Worm (Caenorhabditis elegans) whole organism, L2 larva: ENCODE data around the gene szy-20.

Experiments used
- ceh-16 ChIP-seq: fragments of 150-350 bp; optimal IDR thresholded peaks from 2 replicates; lab custom pipeline; 2014; ENCODE audit warnings: missing biosample characterization, missing genetic modification characterization
- dmd-4 ChIP-seq: sonication (generic microtip); optimal IDR thresholded peaks from 2 replicates; lab custom pipeline; 2017; ENCODE audit warnings: missing biosample characterization, missing genetic modification characterization
- lin-11 ChIP-seq: fragments of 150-350 bp; sonication (generic microtip); optimal IDR thresholded peaks from 2 replicates; lab custom pipeline; 2014; ENCODE audit warnings: missing biosample characterization, missing genetic modification characterization, inconsistent platforms, mixed read lengths
- lin-13 ChIP-seq: fragments of 150-350 bp; optimal IDR thresholded peaks from 2 replicates; lab custom pipeline; 2014; ENCODE audit warnings: missing biosample characterization, missing genetic modification reagents, missing genetic modification characterization
- mdl-1 ChIP-seq, 2 experiments: fragments of 150-350 bp in 1 of 2; sonication (generic microtip) in 1 of 2; optimal IDR thresholded peaks; 2 replicates each; lab custom pipeline; 2017; ENCODE audit warnings: missing biosample characterization in 2 of 2, missing genetic modification characterization in 2 of 2
- nhr-10 ChIP-seq: sonication (generic microtip); optimal IDR thresholded peaks from 2 replicates; lab custom pipeline; 2017; ENCODE audit warnings: missing biosample characterization, missing genetic modification characterization
- nhr-11 ChIP-seq: fragments of 150-350 bp; optimal IDR thresholded peaks from 2 replicates; lab custom pipeline; 2014; ENCODE audit warnings: missing biosample characterization, missing genetic modification characterization
- nhr-12 ChIP-seq: fragments of 150-350 bp; optimal IDR thresholded peaks from 2 replicates; lab custom pipeline; 2014; ENCODE audit warnings: missing biosample characterization, missing genetic modification characterization
- nhr-237 ChIP-seq: fragments of 150-350 bp; optimal IDR thresholded peaks from 2 replicates; lab custom pipeline; 2014; ENCODE audit warnings: missing biosample characterization, missing genetic modification characterization
- nhr-6 ChIP-seq: fragments of 150-350 bp; optimal IDR thresholded peaks from 2 replicates; lab custom pipeline; 2014; ENCODE audit warnings: missing biosample characterization, missing genetic modification characterization
- unc-39 ChIP-seq: fragments of 150-350 bp; optimal IDR thresholded peaks from 2 replicates; lab custom pipeline; 2014; ENCODE audit warnings: missing biosample characterization, missing genetic modification characterization
- unc-62 ChIP-seq: fragments of 150-350 bp; optimal IDR thresholded peaks from 2 replicates; lab custom pipeline; 2014; ENCODE audit warnings: missing biosample characterization, missing genetic modification reagents, missing genetic modification characterization
- zag-1 ChIP-seq: fragments of 150-350 bp; optimal IDR thresholded peaks from 2 replicates; lab custom pipeline; 2014; ENCODE audit warnings: missing biosample characterization, missing genetic modification characterization

ce11 chrII:8951270-8951669 lies 17.9 kb downstream of the szy-20 start:
- TF ChIP-seq nhr-6 (tag; lab: Kevin White, UChicago) (no peak), unc-62 (GFP tag; lab: Kevin White, UChicago) (no peak), nhr-10 (tag; lab: Kevin White, UChicago) (no peak), nhr-11 (tag; lab: Kevin White, UChicago) (no peak), nhr-12 (tag; lab: Kevin White, UChicago) (no peak), dmd-4 (tag; lab: Kevin White, UChicago) (no peak), lin-11 (tag; lab: Kevin White, UChicago) (no peak), ceh-16 (tag; lab: Kevin White, UChicago) (no peak), unc-39 (tag; lab: Kevin White, UChicago) (no peak), mdl-1 (tag; optimal IDR thresholded peaks at IDR 0.05; lab: Kevin White, UChicago) (no peak), zag-1 (tag; lab: Kevin White, UChicago) (no peak), nhr-237 (no peak), lin-13 (no peak)
